Worm (Caenorhabditis elegans): ENCODE data around the gene srh-301.

- no peak for TF ChIP-seq ama-1 (optimal IDR thresholded peaks at IDR 0.05)
- TF ChIP-seq sea-1 (GFP tag; conservative IDR thresholded peaks at IDR 0.05) = no peak
- TF ChIP-seq hmbx-1 (tag; optimal IDR thresholded peaks at IDR 0.05) = no peak
- TF ChIP-seq aly-1 (tag; optimal IDR thresholded peaks at IDR 0.05) = no peak
- TF ChIP-seq hnd-1 (tag; optimal IDR thresholded peaks at IDR 0.05) = no peak
- TF ChIP-seq hmg-4 (GFP tag; optimal IDR thresholded peaks at IDR 0.05) = no peak
- no peak for TF ChIP-seq ceh-13 (GFP tag; optimal IDR thresholded peaks at IDR 0.05)
- TF ChIP-seq tbx-37 (GFP tag; conservative IDR thresholded peaks at IDR 0.05) = no peak
- TF ChIP-seq F13C5.2 (tag; optimal IDR thresholded peaks at IDR 0.05) = no peak
- no peak for TF ChIP-seq ceh-36 (tag; optimal IDR thresholded peaks at IDR 0.05)
These were observed 29.1 kb upstream of the srh-301 start, which contains the start of gene srh-288 for ce11 chrV:17795655-17796054.

Measured in whole organism, early embryonic.